Fruit fly (Drosophila melanogaster) whole organism, prepupa: ENCODE measurements around the gene mrn.

Experiments
- CG3919 ChIP-seq: fragments of 200-800 bp; sonication (Bioruptor generic); optimal IDR thresholded peaks from 3 replicates; lab custom pipeline; 2016; ENCODE audit warnings: missing biosample characterization, missing genetic modification characterization
- CG6854 ChIP-seq: fragments of 200-800 bp; sonication (Bioruptor generic); optimal IDR thresholded peaks from 2 replicates; lab custom pipeline; 2017; ENCODE audit warnings: missing biosample characterization, mild to moderate bottlenecking, missing genetic modification characterization
- CG9139 ChIP-seq: fragments of 200-800 bp; sonication (Bioruptor generic); optimal IDR thresholded peaks from 3 replicates; lab custom pipeline; 2017; ENCODE audit warnings: missing biosample characterization, mild to moderate bottlenecking, missing genetic modification characterization
- Eip93F ChIP-seq: fragments of 200-800 bp; sonication (Bioruptor generic); optimal IDR thresholded peaks from 2 replicates; lab custom pipeline; 2016; ENCODE audit warnings: missing biosample characterization, mild to moderate bottlenecking, missing genetic modification characterization
- Sox102F ChIP-seq: fragments of 200-800 bp; sonication (Bioruptor generic); optimal IDR thresholded peaks from 2 replicates; lab custom pipeline; 2016; ENCODE audit warnings: missing biosample characterization, mild to moderate bottlenecking, missing genetic modification characterization

DNA sequence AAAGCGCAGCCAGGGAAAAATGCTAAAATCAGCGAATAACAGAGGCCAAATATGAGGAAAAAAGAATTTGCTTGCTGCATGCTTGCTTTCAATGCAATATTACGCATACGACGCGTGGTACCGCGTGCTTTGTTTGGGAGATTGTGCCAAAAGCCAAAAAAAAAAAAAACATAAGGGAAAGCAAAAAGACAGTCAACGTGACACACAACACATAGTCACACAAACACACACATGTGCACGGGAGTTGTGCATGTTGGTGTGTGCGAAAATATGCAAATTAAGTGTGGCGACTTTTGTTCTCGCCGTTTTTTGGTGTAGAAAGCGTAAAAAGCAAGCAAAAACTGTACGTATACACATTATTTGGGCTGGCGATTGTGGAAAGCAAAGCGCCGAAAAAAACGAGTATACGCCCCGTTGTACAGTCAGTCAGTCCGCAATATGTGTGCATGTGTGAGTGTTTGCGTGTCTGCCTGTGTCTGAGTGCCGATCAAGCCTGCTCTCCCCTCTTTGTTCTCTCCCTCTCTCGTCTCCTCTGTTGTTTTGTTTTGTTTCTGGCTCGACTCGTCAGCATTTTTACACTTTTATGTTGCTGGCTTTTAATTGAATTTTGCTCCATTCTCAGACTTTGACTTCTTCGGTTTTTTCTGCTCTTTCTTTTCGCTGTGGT is 44.7 kb upstream of the mrn start:
- no peak for TF ChIP-seq Eip93F (GFP tag; lab: Kevin White, UChicago)
- no peak for TF ChIP-seq CG9139 (GFP tag; lab: Kevin White, UChicago)
- no peak for TF ChIP-seq CG3919 (GFP tag; lab: Kevin White, UChicago)
- no peak for TF ChIP-seq CG6854 (GFP tag; lab: Kevin White, UChicago)
- TF ChIP-seq Sox102F (GFP tag; lab: Kevin White, UChicago) = no peak
